Worm (Caenorhabditis elegans): Measurements from ENCODE around the gene C50B8.4.

C50B8.4 gene

DNA sequence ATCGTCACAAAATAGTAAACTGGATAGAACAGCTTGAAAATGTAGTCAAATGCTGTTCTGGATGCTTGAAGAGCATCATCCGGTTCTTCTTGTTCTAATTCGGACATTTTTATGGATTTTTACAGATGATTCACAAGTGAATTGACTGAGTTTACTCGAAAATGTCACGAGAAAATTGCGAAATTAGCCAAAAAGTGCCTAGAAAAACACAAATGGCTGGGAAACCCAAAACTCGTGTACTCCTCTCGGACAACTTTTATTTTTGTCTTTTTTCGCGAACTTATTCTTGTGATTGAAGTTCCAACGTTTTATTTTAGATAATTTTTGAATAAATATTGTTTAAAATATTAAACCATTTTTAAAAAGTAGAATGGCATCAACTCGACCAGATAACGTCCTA lies 20.2 kb upstream of the C50B8.4 start, which contains the start of the genes C56A3.4 and C56A3.5 (continued):
- TF ChIP-seq ceh-82 (tag; optimal IDR thresholded peaks at IDR 0.05), result no peak
- TF ChIP-seq mdl-1 (tag; optimal IDR thresholded peaks at IDR 0.05), result no peak
- peak; percentile 30 for TF ChIP-seq sma-3 (GFP tag; optimal IDR thresholded peaks at IDR 0.05)
- peak; percentile 54 for TF ChIP-seq crh-2 (tag; optimal IDR thresholded peaks at IDR 0.05)
- TF ChIP-seq skn-1 (tag; optimal IDR thresholded peaks at IDR 0.05), result peak; percentile 7

DNA sequence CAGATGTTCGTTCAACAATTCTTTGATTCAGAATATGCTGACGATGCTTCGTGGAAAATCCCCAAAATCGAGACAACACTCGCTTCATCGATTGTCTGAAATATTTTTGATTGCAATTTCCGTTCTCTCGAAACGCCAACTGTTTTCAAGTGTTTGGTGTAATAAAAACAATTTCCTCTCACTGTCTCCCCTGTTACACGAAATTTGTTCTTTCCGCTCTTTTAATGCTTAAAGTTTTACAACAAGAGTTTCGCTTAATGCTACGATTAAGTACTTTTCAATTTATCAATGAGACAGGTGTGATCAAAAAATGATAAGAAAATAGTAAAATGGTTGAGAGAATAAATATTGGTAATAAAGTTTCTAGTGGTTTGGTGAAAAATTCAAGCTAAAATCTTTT lies 15.5 kb upstream of the C50B8.4 start, which contains the start of gene C56A3.6:
Gene C56A3.6 (minus strand): TSS at position 101 of the 400 bp plus-strand sequence.
- no peak for TF ChIP-seq blmp-1 (tag; optimal IDR thresholded peaks at IDR 0.05; ENCODE audit: insufficient read depth)
- TF ChIP-seq snpc-4 (tag; optimal IDR thresholded peaks at IDR 0.05), result no peak
- TF ChIP-seq nhr-25 (tag; optimal IDR thresholded peaks at IDR 0.05), result no peak
- no peak for TF ChIP-seq dmd-4 (tag; optimal IDR thresholded peaks at IDR 0.05)
- TF ChIP-seq ztf-11 (tag; optimal IDR thresholded peaks at IDR 0.05), result no peak
- no peak for TF ChIP-seq nhr-21 (tag; optimal IDR thresholded peaks at IDR 0.05)
- TF ChIP-seq nhr-237 (tag; optimal IDR thresholded peaks at IDR 0.05), result no peak
- no peak for TF ChIP-seq F13H6.1 (tag; optimal IDR thresholded peaks at IDR 0.05)
- TF ChIP-seq sem-4 (tag; optimal IDR thresholded peaks at IDR 0.05), result no peak
- no peak for TF ChIP-seq lin-11 (tag; optimal IDR thresholded peaks at IDR 0.05)
- TF ChIP-seq Y55F3AM.14 (GFP tag; optimal IDR thresholded peaks at IDR 0.05), result no peak
- no peak for TF ChIP-seq skn-1 (tag; optimal IDR thresholded peaks at IDR 0.05)
- TF ChIP-seq egl-27 (tag; optimal IDR thresholded peaks at IDR 0.05), result no peak
- no peak for TF ChIP-seq mab-5 (tag; optimal IDR thresholded peaks at IDR 0.05)
- no peak for TF ChIP-seq lin-13 (GFP tag; optimal IDR thresholded peaks at IDR 0.05)

DNA sequence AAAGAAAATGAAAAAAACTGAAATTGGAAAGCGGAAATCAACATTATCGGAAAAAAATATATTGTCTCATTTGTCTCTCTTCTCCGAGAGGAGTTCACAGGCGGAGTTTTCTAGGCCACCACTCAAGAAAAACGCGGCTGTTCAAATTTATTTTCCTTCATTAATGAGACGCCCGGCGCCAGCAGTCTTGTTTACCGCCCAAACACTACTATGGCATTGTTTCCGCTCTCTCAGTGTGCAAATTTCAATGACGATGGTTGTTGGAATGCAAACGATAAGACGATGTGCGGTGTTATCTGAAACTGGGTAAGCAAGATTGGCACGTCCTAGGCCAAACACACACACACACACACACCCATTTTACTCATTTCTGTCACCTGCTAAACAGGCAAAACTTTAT lies 15.1 kb upstream of the C50B8.4 start, which contains the start of gene cav-2:
Gene cav-2 (plus strand): TSS at position 359 of the 400 bp plus-strand sequence.
- TF ChIP-seq ama-1 (optimal IDR thresholded peaks at IDR 0.05) (no peak), nhr-21 (tag; optimal IDR thresholded peaks at IDR 0.05) (peak; percentile 58), nhr-12 (tag; optimal IDR thresholded peaks at IDR 0.05) (no peak), zag-1 (tag; optimal IDR thresholded peaks at IDR 0.05) (no peak), mdl-1 (tag; optimal IDR thresholded peaks at IDR 0.05) (peak in 1 of 2 experiments; percentile 13), nhr-11 (tag; optimal IDR thresholded peaks at IDR 0.05) (no peak), lin-39 (tag; optimal IDR thresholded peaks at IDR 0.05) (no peak), snpc-4 (tag; optimal IDR thresholded peaks at IDR 0.05) (peak; percentile 62), aly-2 (tag; optimal IDR thresholded peaks at IDR 0.05) (no peak), gmeb-1 (tag; optimal IDR thresholded peaks at IDR 0.05) (peak; percentile 96), nhr-23 (tag; optimal IDR thresholded peaks at IDR 0.05) (no peak), F13H6.1 (tag; optimal IDR thresholded peaks at IDR 0.05) (peak; percentile 81), ZK546.5 (tag; optimal IDR thresholded peaks at IDR 0.05) (no peak), lin-13 (GFP tag; optimal IDR thresholded peaks at IDR 0.05) (peak; percentile 64), lsy-2 (tag; optimal IDR thresholded peaks at IDR 0.05) (peak; percentile 58 to 83), unc-55 (GFP tag; optimal IDR thresholded peaks at IDR 0.05) (peak; percentile 92), fos-1 (tag; optimal IDR thresholded peaks at IDR 0.05) (peak; percentile 87), ztf-1 (GFP tag; conservative IDR thresholded peaks at IDR 0.05) (no peak), Y55F3AM.14 (GFP tag; optimal IDR thresholded peaks at IDR 0.05) (no peak), nhr-6 (tag; optimal IDR thresholded peaks at IDR 0.05) (no peak), ceh-16 (tag; optimal IDR thresholded peaks at IDR 0.05) (no peak), crh-2 (tag; optimal IDR thresholded peaks at IDR 0.05) (peak; percentile 84), ceh-82 (tag; optimal IDR thresholded peaks at IDR 0.05) (no peak), dmd-4 (tag; optimal IDR thresholded peaks at IDR 0.05) (no peak), ztf-4 (tag; optimal IDR thresholded peaks at IDR 0.05) (no peak), skn-1 (tag; optimal IDR thresholded peaks at IDR 0.05) (no peak), egl-27 (tag; optimal IDR thresholded peaks at IDR 0.05) (peak; percentile 36), C34F6.9 (tag; optimal IDR thresholded peaks at IDR 0.05) (peak; percentile 82), blmp-1 (tag; optimal IDR thresholded peaks at IDR 0.05; ENCODE audit: insufficient read depth) (no peak), ztf-11 (tag; optimal IDR thresholded peaks at IDR 0.05) (no peak), mab-5 (tag; optimal IDR thresholded peaks at IDR 0.05) (peak; percentile 73), peb-1 (tag; optimal IDR thresholded peaks at IDR 0.05) (no peak), R02D3.7 (tag; optimal IDR thresholded peaks at IDR 0.05) (no peak), sma-9 (GFP tag; optimal IDR thresholded peaks at IDR 0.05) (peak; percentile 85), sma-9 (tag; optimal IDR thresholded peaks at IDR 0.05) (no peak), mbf-1 (tag; optimal IDR thresholded peaks at IDR 0.05) (no peak), unc-39 (tag; optimal IDR thresholded peaks at IDR 0.05) (no peak), unc-62 (GFP tag; optimal IDR thresholded peaks at IDR 0.05) (no peak), nhr-129 (tag; optimal IDR thresholded peaks at IDR 0.05) (peak; percentile 48), sma-3 (GFP tag; optimal IDR thresholded peaks at IDR 0.05) (peak; percentile 83), sem-4 (tag; optimal IDR thresholded peaks at IDR 0.05) (peak; percentile 59), nhr-77 (tag; optimal IDR thresholded peaks at IDR 0.05) (no peak), elt-1 (tag; optimal IDR thresholded peaks at IDR 0.05) (no peak), nhr-237 (tag; optimal IDR thresholded peaks at IDR 0.05) (no peak), lin-11 (tag; optimal IDR thresholded peaks at IDR 0.05) (peak; percentile 34), nhr-25 (tag; optimal IDR thresholded peaks at IDR 0.05) (peak; percentile 72)

All from whole organism, L2 larva.